Fruit fly (Drosophila melanogaster) whole organism, embryonic: ENCODE data around the gene yellow-g2.

Source experiments
- Bteb2 ChIP-seq: fragments of 200-800 bp; sonication (Bioruptor generic); optimal IDR thresholded peaks from 2 replicates; lab custom pipeline; 2016; ENCODE audit warnings: missing biosample characterization, missing genetic modification characterization
- CG10462 ChIP-seq: fragments of 200-800 bp; sonication (Bioruptor generic); optimal IDR thresholded peaks from 2 replicates; lab custom pipeline; 2016; ENCODE audit warnings: missing biosample characterization, missing genetic modification characterization
- CG12236 ChIP-seq: fragments of 200-800 bp; sonication (Bioruptor generic); optimal IDR thresholded peaks from 2 replicates; lab custom pipeline; 2016; ENCODE audit warnings: missing biosample characterization, missing genetic modification characterization
- CG12769 ChIP-seq: fragments of 200-800 bp; sonication (Bioruptor generic); optimal IDR thresholded peaks from 2 replicates; lab custom pipeline; 2019; ENCODE audit warnings: missing biosample characterization, mild to moderate bottlenecking, missing genetic modification characterization, moderate library complexity
- CG13287 ChIP-seq: fragments of 200-800 bp; sonication (Bioruptor generic); IDR thresholded peaks from 2 replicates; pipeline ENCODE4 v1.3.6; 2022; ENCODE audit warnings: missing biosample characterization, missing genetic modification characterization; ENCODE audit not compliant: partially characterized antibody
- CG15073 ChIP-seq: fragments of 200-800 bp; sonication (Bioruptor generic); optimal IDR thresholded peaks from 2 replicates; lab custom pipeline; 2016; ENCODE audit warnings: missing biosample characterization, missing genetic modification characterization
- CG15479 ChIP-seq: fragments of 200-800 bp; sonication (Bioruptor generic); optimal IDR thresholded peaks from 3 replicates; lab custom pipeline; 2019; ENCODE audit warnings: missing biosample characterization, mild to moderate bottlenecking, missing genetic modification characterization, moderate library complexity
- CG16863 ChIP-seq: fragments of 200-800 bp; sonication (Bioruptor generic); optimal IDR thresholded peaks from 3 replicates; lab custom pipeline; 2016; ENCODE audit warnings: missing biosample characterization, missing genetic modification characterization
- CG17385 ChIP-seq: fragments of 200-800 bp; sonication (Bioruptor generic); optimal IDR thresholded peaks from 3 replicates; lab custom pipeline; 2018; ENCODE audit warnings: missing biosample characterization, mild to moderate bottlenecking, missing genetic modification characterization
- CG17568 ChIP-seq: fragments of 200-800 bp; sonication (Bioruptor generic); optimal IDR thresholded peaks from 2 replicates; lab custom pipeline; 2018; ENCODE audit warnings: missing biosample characterization, mild to moderate bottlenecking, missing genetic modification characterization, moderate library complexity
- CG17912 ChIP-seq: fragments of 200-800 bp; sonication (Bioruptor generic); optimal IDR thresholded peaks from 2 replicates; lab custom pipeline; 2018; ENCODE audit warnings: missing biosample characterization, mild to moderate bottlenecking, missing genetic modification characterization
- CG2875 ChIP-seq: fragments of 200-800 bp; sonication (Bioruptor generic); optimal IDR thresholded peaks from 2 replicates; lab custom pipeline; 2017; ENCODE audit warnings: missing biosample characterization, mild to moderate bottlenecking, missing genetic modification characterization, missing genetic modification reagents
- CG30403 ChIP-seq: fragments of 200-800 bp; sonication (Bioruptor generic); optimal IDR thresholded peaks from 3 replicates; lab custom pipeline; 2016; ENCODE audit warnings: missing biosample characterization, missing genetic modification characterization
- CG30431 ChIP-seq: fragments of 200-800 bp; sonication (Bioruptor generic); optimal IDR thresholded peaks from 2 replicates; lab custom pipeline; 2017; ENCODE audit warnings: missing biosample characterization, missing genetic modification characterization
- CG3281 ChIP-seq: fragments of 200-800 bp; sonication (Bioruptor generic); optimal IDR thresholded peaks from 3 replicates; lab custom pipeline; 2017; ENCODE audit warnings: missing biosample characterization, mild to moderate bottlenecking, missing genetic modification characterization
- CG3726 ChIP-seq: fragments of 200-800 bp; sonication (Bioruptor generic); IDR thresholded peaks from 3 replicates; pipeline ENCODE4, ENCODE4 v1.3.6; 2022; ENCODE audit warnings: missing biosample characterization, missing genetic modification characterization
- CG4820 ChIP-seq: fragments of 200-800 bp; sonication (Bioruptor generic); optimal IDR thresholded peaks from 3 replicates; lab custom pipeline; 2016; ENCODE audit warnings: missing biosample characterization, missing genetic modification characterization
- CG5245 ChIP-seq: fragments of 200-800 bp; sonication (Bioruptor generic); optimal IDR thresholded peaks from 3 replicates; lab custom pipeline; 2016; ENCODE audit warnings: missing biosample characterization, missing genetic modification characterization
- CG6854 ChIP-seq: fragments of 200-800 bp; sonication (Bioruptor generic); optimal IDR thresholded peaks from 3 replicates; lab custom pipeline; 2017; ENCODE audit warnings: missing biosample characterization, mild to moderate bottlenecking, missing genetic modification characterization
- CG8388 ChIP-seq: fragments of 200-800 bp; sonication (Bioruptor generic); optimal IDR thresholded peaks from 2 replicates; lab custom pipeline; 2019; ENCODE audit warnings: missing biosample characterization, mild to moderate bottlenecking, missing genetic modification characterization, moderate library complexity
- CG8944 ChIP-seq: fragments of 200-800 bp; sonication (Bioruptor generic); optimal IDR thresholded peaks from 3 replicates; lab custom pipeline; 2016; ENCODE audit warnings: missing biosample characterization, missing genetic modification characterization
- CG9876 ChIP-seq: fragments of 200-800 bp; sonication (Bioruptor generic); optimal IDR thresholded peaks from 2 replicates; lab custom pipeline; 2016; ENCODE audit warnings: missing biosample characterization, missing genetic modification characterization
- Camta ChIP-seq: fragments of 200-800 bp; sonication (Bioruptor generic); optimal IDR thresholded peaks from 2 replicates; lab custom pipeline; 2016; ENCODE audit warnings: missing biosample characterization, missing genetic modification characterization
- Deaf1 ChIP-seq: fragments of 200-800 bp; optimal IDR thresholded peaks from 3 replicates; lab custom pipeline; 2019; ENCODE audit warnings: missing biosample characterization, mild to moderate bottlenecking, missing genetic modification characterization, moderate library complexity
- Dip2 ChIP-seq: fragments of 200-800 bp; sonication (Bioruptor generic); IDR thresholded peaks from 2 replicates; pipeline ENCODE4 v1.3.6; 2022; ENCODE audit warnings: missing biosample characterization, missing genetic modification characterization
- Hand ChIP-seq: fragments of 200-800 bp; sonication (Bioruptor generic); optimal IDR thresholded peaks from 2 replicates; lab custom pipeline; 2017; ENCODE audit warnings: mild to moderate bottlenecking, missing biosample characterization, missing genetic modification reagents, missing genetic modification characterization
- Lim3 ChIP-seq: fragments of 200-800 bp; sonication (Bioruptor generic); IDR thresholded peaks from 2 replicates; pipeline ENCODE4 v1.3.6; 2022; ENCODE audit warnings: missing biosample characterization, missing genetic modification characterization
- MBD-R2 ChIP-seq: fragments of 200-800 bp; sonication (Bioruptor generic); IDR thresholded peaks from 2 replicates; pipeline ENCODE4 v1.3.6; 2022; ENCODE audit warnings: missing biosample characterization, missing genetic modification characterization
- Mad ChIP-seq: fragments of 200-800 bp; sonication (Bioruptor generic); optimal IDR thresholded peaks from 2 replicates; lab custom pipeline; 2016; ENCODE audit warnings: missing biosample characterization, missing genetic modification characterization
- Med ChIP-seq: fragments of 200-800 bp; sonication (Bioruptor generic); peaks from one replicate; lab custom pipeline; 2016; ENCODE audit warnings: missing biosample characterization, missing genetic modification characterization, mild to moderate bottlenecking, inconsistent platforms, moderate library complexity
- TFAM ChIP-seq: fragments of 200-800 bp; sonication (Bioruptor generic); optimal IDR thresholded peaks from 2 replicates; lab custom pipeline; 2017; ENCODE audit warnings: missing biosample characterization, missing genetic modification characterization, inconsistent platforms
- Vsx1 ChIP-seq: fragments of 200-800 bp; sonication (Bioruptor generic); optimal IDR thresholded peaks from 2 replicates; lab custom pipeline; 2017; ENCODE audit warnings: missing biosample characterization, mild to moderate bottlenecking, missing genetic modification characterization, missing genetic modification reagents
- abd-A ChIP-seq: fragments of 200-800 bp; sonication (Bioruptor generic); optimal IDR thresholded peaks from 3 replicates; lab custom pipeline; 2019; ENCODE audit warnings: missing biosample characterization, mild to moderate bottlenecking, missing genetic modification characterization, moderate library complexity
- al ChIP-seq: fragments of 200-800 bp; sonication (Bioruptor generic); IDR thresholded peaks from 2 replicates; pipeline ENCODE4 v1.3.6; 2022; ENCODE audit warnings: missing biosample characterization, missing genetic modification characterization
- aop ChIP-seq: fragments of 200-800 bp; sonication (Bioruptor generic); IDR thresholded peaks from 2 replicates; pipeline ENCODE4 v1.3.6; 2022; ENCODE audit warnings: missing biosample characterization, missing genetic modification characterization
- ato ChIP-seq: fragments of 200-800 bp; sonication (Bioruptor generic); IDR thresholded peaks from 2 replicates; pipeline ENCODE4 v1.3.6; 2022; ENCODE audit warnings: missing biosample characterization, missing genetic modification characterization; ENCODE audit not compliant: partially characterized antibody
- cas ChIP-seq: fragments of 200-800 bp; sonication (Bioruptor generic); IDR thresholded peaks from 2 replicates; pipeline ENCODE4 v1.3.6; 2022; ENCODE audit warnings: missing biosample characterization, missing genetic modification characterization
- chif ChIP-seq, 2 experiments: fragments of 200-800 bp; sonication (Bioruptor generic); optimal IDR thresholded peaks; 3 replicates each; lab custom pipeline; 2016; ENCODE audit warnings: missing biosample characterization in 2 of 2, missing genetic modification characterization in 2 of 2
- dimm ChIP-seq: fragments of 200-800 bp; sonication (Bioruptor generic); IDR thresholded peaks from 2 replicates; pipeline ENCODE4 v1.3.6; 2022; ENCODE audit warnings: missing biosample characterization, missing genetic modification characterization
- disco-r ChIP-seq: fragments of 200-800 bp; sonication (Bioruptor generic); optimal IDR thresholded peaks from 2 replicates; lab custom pipeline; 2016; ENCODE audit warnings: missing biosample characterization, missing genetic modification characterization
- dysf ChIP-seq: fragments of 200-800 bp; sonication (Bioruptor generic); IDR thresholded peaks from 3 replicates; pipeline ENCODE4 v1.3.6; 2022; ENCODE audit warnings: missing biosample characterization, missing genetic modification characterization
- gcm2 ChIP-seq: fragments of 200-800 bp; sonication (Bioruptor generic); optimal IDR thresholded peaks from 2 replicates; lab custom pipeline; 2016; ENCODE audit warnings: missing biosample characterization, missing genetic modification characterization
- gem ChIP-seq: fragments of 200-800 bp; sonication (Bioruptor generic); optimal IDR thresholded peaks from 2 replicates; lab custom pipeline; 2019; ENCODE audit warnings: missing biosample characterization, mild to moderate bottlenecking, missing genetic modification characterization, moderate library complexity
- hbn ChIP-seq: fragments of 200-800 bp; sonication (Bioruptor generic); IDR thresholded peaks from 2 replicates; pipeline ENCODE4 v1.3.6; 2022; ENCODE audit warnings: missing biosample characterization, missing genetic modification characterization; ENCODE audit not compliant: partially characterized antibody
- kni ChIP-seq: fragments of 200-800 bp; sonication (Bioruptor generic); optimal IDR thresholded peaks from 3 replicates; lab custom pipeline; 2017; ENCODE audit warnings: mild to moderate bottlenecking, missing biosample characterization, missing genetic modification reagents, missing genetic modification characterization
- odd ChIP-seq: fragments of 200-800 bp; sonication (Bioruptor generic); optimal IDR thresholded peaks from 2 replicates; lab custom pipeline; 2017; ENCODE audit warnings: missing biosample characterization, mild to moderate bottlenecking, missing genetic modification characterization
- pros ChIP-seq: fragments of 200-800 bp; sonication (Bioruptor generic); optimal IDR thresholded peaks from 3 replicates; lab custom pipeline; 2019; ENCODE audit warnings: missing biosample characterization, mild to moderate bottlenecking, missing genetic modification characterization, moderate library complexity
- rib ChIP-seq: fragments of 200-800 bp; sonication (Bioruptor generic); IDR thresholded peaks from 2 replicates; pipeline ENCODE4 v1.3.6; 2022; ENCODE audit warnings: missing biosample characterization, missing genetic modification characterization
- sens ChIP-seq: fragments of 200-800 bp; sonication (Bioruptor generic); peaks from one replicate; lab custom pipeline; 2016; ENCODE audit warnings: missing biosample characterization, missing genetic modification characterization
- seq ChIP-seq: fragments of 200-800 bp; sonication (Bioruptor generic); IDR thresholded peaks from 2 replicates; pipeline ENCODE4 v1.3.6; 2022; ENCODE audit warnings: missing biosample characterization, missing genetic modification characterization
- sima ChIP-seq: fragments of 200-800 bp; sonication (Bioruptor generic); optimal IDR thresholded peaks from 2 replicates; lab custom pipeline; 2016; ENCODE audit warnings: missing biosample characterization, missing genetic modification characterization

Gene yellow-g2

DNA sequence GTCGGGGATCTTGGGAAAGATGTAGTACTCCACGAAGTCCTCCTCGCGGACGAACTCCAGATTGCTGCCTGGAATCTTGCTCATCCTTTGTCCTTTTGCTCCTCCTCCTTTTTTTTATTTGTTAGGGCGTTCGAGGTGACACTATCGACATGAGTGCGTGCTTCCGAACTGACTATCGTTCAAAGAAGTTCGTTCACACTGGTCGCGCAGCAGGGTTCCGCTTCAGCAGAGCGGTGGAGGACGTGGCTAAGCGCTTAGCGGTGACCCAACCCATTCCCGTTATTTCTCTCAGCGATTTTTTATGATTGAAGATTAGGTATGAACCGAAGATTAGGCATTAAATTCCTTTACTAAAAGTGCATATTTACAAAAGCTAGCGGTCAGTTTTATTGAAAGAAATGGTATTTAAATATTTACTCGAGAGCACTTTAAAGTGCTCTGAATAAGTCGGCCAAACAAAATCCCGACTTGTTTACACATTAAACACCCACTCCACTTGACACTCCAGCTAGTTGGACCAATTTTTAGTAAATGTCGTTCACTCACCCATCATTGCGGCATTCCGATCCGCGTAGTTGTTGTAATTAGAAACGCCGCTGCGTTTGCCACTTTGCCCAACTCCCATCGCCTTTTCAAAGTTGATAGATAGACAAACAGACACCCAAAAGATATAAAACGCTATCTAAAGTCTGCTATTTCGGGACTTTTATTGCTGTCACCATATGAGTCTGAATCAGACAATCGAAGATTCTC is 10.5 kb upstream of the yellow-g2 start, which contains the start of the genes ecd and CG13806 (continued):
- TF ChIP-seq CG13287 (peak; percentile 94), sens (GFP tag; lab: Kevin White, UChicago) (peak; percentile 78), pros (GFP tag; lab: Kevin White, UChicago) (no peak), CG9876 (GFP tag; lab: Kevin White, UChicago) (peak; percentile 26), CG3281 (GFP tag; lab: Kevin White, UChicago) (no peak), Bteb2 (no peak), hbn (GFP tag; lab: Robert Waterston, UW) (peak; percentile 87), rib (GFP tag; lab: Robert Waterston, UW) (no peak), Vsx1 (GFP tag; lab: Kevin White, UChicago) (no peak), dimm (no peak), Dip2 (GFP tag; lab: Robert Waterston, UW) (no peak), CG2875 (no peak), gem (tag; lab: Kevin White, UChicago) (no peak), MBD-R2 (peak; percentile 95), CG5245 (GFP tag; lab: Kevin White, UChicago) (peak; percentile 4), CG8388 (GFP tag; lab: Kevin White, UChicago) (peak; percentile 32), CG10462 (GFP tag; lab: Kevin White, UChicago) (peak; percentile 88), ato (GFP tag; lab: Robert Waterston, UW) (peak; percentile 91), dysf (GFP tag; lab: Robert Waterston, UW) (peak; percentile 35; the same call in 1 of the 3 replicates), Mad (peak; percentile 21), abd-A (tag; lab: Kevin White, UChicago) (no peak), CG16863 (GFP tag; lab: Kevin White, UChicago) (peak; percentile 26), Med (GFP tag; lab: Kevin White, UChicago) (peak; percentile 86), CG17385 (GFP tag; lab: Kevin White, UChicago) (no peak), CG4820 (GFP tag; lab: Kevin White, UChicago) (no peak), Hand (GFP tag; lab: Kevin White, UChicago) (no peak), al (GFP tag; lab: Robert Waterston, UW) (peak; percentile 29; the same call in 1 of the 2 replicates), CG8944 (GFP tag; lab: Kevin White, UChicago) (peak; percentile 43), disco-r (GFP tag; lab: Kevin White, UChicago) (peak; percentile 24), Camta (GFP tag; lab: Kevin White, UChicago) (peak; percentile 52), chif (GFP tag; optimal IDR thresholded peaks at IDR 0.05; lab: Kevin White, UChicago) (peak in 1 of 2 experiments; percentile 50), CG12769 (tag; lab: Kevin White, UChicago) (no peak), CG30431 (GFP tag; lab: Kevin White, UChicago) (no peak), CG15073 (GFP tag; lab: Kevin White, UChicago) (no peak), CG6854 (GFP tag; lab: Kevin White, UChicago) (no peak), aop (GFP tag; lab: Robert Waterston, UW) (no peak), CG30403 (GFP tag; lab: Kevin White, UChicago) (peak; percentile 48), cas (GFP tag; lab: Robert Waterston, UW) (no peak; the same call in 1 of the 2 replicates), Lim3 (no peak)

DNA sequence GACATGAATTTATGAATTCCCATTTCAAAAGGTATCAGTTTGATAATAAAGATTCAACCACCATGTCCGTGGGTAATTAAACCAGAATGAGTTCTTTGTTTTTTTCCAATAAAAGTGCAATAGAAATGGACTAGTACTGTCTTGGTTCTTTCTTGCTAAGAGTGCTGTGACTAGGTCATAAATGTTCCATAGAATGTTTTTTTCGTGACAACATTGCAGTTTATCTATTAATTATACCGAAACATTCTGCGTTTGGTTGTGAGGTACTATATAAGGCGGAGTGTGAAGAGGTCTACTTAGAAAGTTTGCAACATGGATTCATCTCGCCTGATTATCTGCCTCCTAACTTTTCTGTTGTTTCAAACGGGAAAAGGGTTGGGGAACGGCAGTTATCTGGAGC is 8.8 kb upstream of the yellow-g2 start, which contains the start of gene obst-I:
Gene obst-I, plus strand, starts transcription at position 301 of the 400 bp plus-strand sequence.
- TF ChIP-seq ato (GFP tag; lab: Robert Waterston, UW) = no peak
- no peak for TF ChIP-seq CG3726 (GFP tag; lab: Robert Waterston, UW)
- no peak for TF ChIP-seq Deaf1 (tag; lab: Kevin White, UChicago)
- no peak for TF ChIP-seq odd (GFP tag; lab: Kevin White, UChicago)
- TF ChIP-seq sima = no peak
- TF ChIP-seq CG17912 (GFP tag; lab: Kevin White, UChicago) = no peak
- no peak for TF ChIP-seq gcm2 (GFP tag; lab: Kevin White, UChicago)
- TF ChIP-seq TFAM = no peak
- no peak for TF ChIP-seq seq (GFP tag; lab: Robert Waterston, UW)
- no peak for TF ChIP-seq CG17568 (GFP tag; lab: Kevin White, UChicago)
- TF ChIP-seq CG12236 (GFP tag; lab: Kevin White, UChicago) = no peak
- no peak for TF ChIP-seq CG15479 (GFP tag; lab: Kevin White, UChicago)
- TF ChIP-seq kni (GFP tag; lab: Kevin White, UChicago) = no peak
